Fruit fly (Drosophila melanogaster) whole organism, wandering third instar larva: ENCODE data around the gene CG7655.

Experiments
- Abd-B ChIP-seq: fragments of >200 bp; optimal IDR thresholded peaks from 2 replicates; lab custom pipeline; 2017; ENCODE audit warnings: missing biosample characterization, missing genetic modification characterization
- CG32264 ChIP-seq: fragments of 200-800 bp; sonication (Bioruptor generic); optimal IDR thresholded peaks from 2 replicates; lab custom pipeline; 2016; ENCODE audit warnings: missing biosample characterization, missing genetic modification characterization
- CG9705 ChIP-seq: fragments of 200-800 bp; sonication (Bioruptor generic); optimal IDR thresholded peaks from 2 replicates; lab custom pipeline; 2018; ENCODE audit warnings: missing biosample characterization, mild to moderate bottlenecking, missing genetic modification characterization
- CrebA ChIP-seq: fragments of 200-800 bp; sonication (Bioruptor generic); optimal IDR thresholded peaks from 2 replicates; lab custom pipeline; 2016; ENCODE audit warnings: missing biosample characterization, mild to moderate bottlenecking, missing genetic modification characterization, borderline replicate concordance
- Dfd ChIP-seq: fragments of >200 bp; optimal IDR thresholded peaks from 2 replicates; lab custom pipeline; 2017; ENCODE audit warnings: missing biosample characterization, missing genetic modification characterization
- Dif ChIP-seq: fragments of 200-275, 200-300 bp; sonication (Bioruptor generic); optimal IDR thresholded peaks from 2 replicates; lab custom pipeline; 2018; ENCODE audit warnings: missing biosample characterization, missing genetic modification characterization; ENCODE audit not compliant: partially characterized antibody
- GATAd ChIP-seq: sonication (Bioruptor generic); optimal IDR thresholded peaks from 2 replicates; lab custom pipeline; 2016; ENCODE audit warnings: missing biosample characterization, missing genetic modification characterization
- HLH106 ChIP-seq: fragments of 200-800 bp; optimal IDR thresholded peaks from 3 replicates; lab custom pipeline; 2019; ENCODE audit warnings: missing biosample characterization, mild to moderate bottlenecking, missing genetic modification characterization, moderate library complexity
- Hnf4 ChIP-seq: fragments of 200-800 bp; sonication (Bioruptor generic); optimal IDR thresholded peaks from 2 replicates; lab custom pipeline; 2016; ENCODE audit warnings: missing biosample characterization, mild to moderate bottlenecking, missing genetic modification characterization
- Hr78 ChIP-seq: fragments of >200 bp; optimal IDR thresholded peaks from 2 replicates; lab custom pipeline; 2017; ENCODE audit warnings: missing biosample characterization, missing genetic modification characterization
- Hr83 ChIP-seq: fragments of 200-300 bp; sonication (Bioruptor generic); optimal IDR thresholded peaks from 2 replicates; lab custom pipeline; 2016; ENCODE audit warnings: missing biosample characterization, mild to moderate bottlenecking, missing genetic modification characterization, moderate library complexity; ENCODE audit not compliant: poor library complexity, severe bottlenecking
- Jra ChIP-seq: sonication (Bioruptor generic); optimal IDR thresholded peaks from 2 replicates; lab custom pipeline; 2016; ENCODE audit warnings: missing biosample characterization, missing genetic modification characterization
- Mio ChIP-seq: sonication (Bioruptor generic); optimal IDR thresholded peaks from 2 replicates; lab custom pipeline; 2016; ENCODE audit warnings: missing biosample characterization, missing genetic modification characterization
- Myc ChIP-seq: fragments of >200 bp; optimal IDR thresholded peaks from 2 replicates; lab custom pipeline; 2017
- N ChIP-seq: fragments of >200 bp; optimal IDR thresholded peaks from 2 replicates; lab custom pipeline; 2018; ENCODE audit warnings: missing biosample characterization, missing external identifiers, missing genetic modification characterization
- OdsH ChIP-seq: fragments of 200-800 bp; sonication (Bioruptor generic); optimal IDR thresholded peaks from 2 replicates; lab custom pipeline; 2016; ENCODE audit warnings: missing biosample characterization, mild to moderate bottlenecking, missing genetic modification characterization
- Rel ChIP-seq, 2 experiments: fragments of 200-800 bp; sonication (Bioruptor generic) in 1 of 2; optimal IDR thresholded peaks; 2 replicates in 1 of 2; 3 replicates in 1 of 2; lab custom pipeline; 2016 to 2019; ENCODE audit warnings: mild to moderate bottlenecking in 2 of 2, missing biosample characterization in 2 of 2, missing genetic modification characterization in 2 of 2, moderate library complexity in 1 of 2
- Sp1 ChIP-seq: fragments of 200-800 bp; sonication (Bioruptor generic); optimal IDR thresholded peaks from 3 replicates; lab custom pipeline; 2019; ENCODE audit warnings: missing biosample characterization, mild to moderate bottlenecking, missing genetic modification characterization, moderate library complexity
- Vsx2 ChIP-seq: fragments of 200-300, 225-300 bp; sonication (Bioruptor generic); optimal IDR thresholded peaks from 2 replicates; lab custom pipeline; 2018; ENCODE audit warnings: missing biosample characterization, missing genetic modification characterization; ENCODE audit not compliant: partially characterized antibody
- br ChIP-seq: fragments of 200-800 bp; sonication (Bioruptor generic); optimal IDR thresholded peaks from 2 replicates; lab custom pipeline; 2016; ENCODE audit warnings: missing biosample characterization, missing genetic modification characterization
- brk ChIP-seq: fragments of 200-800 bp; sonication (Bioruptor generic); optimal IDR thresholded peaks from 2 replicates; lab custom pipeline; 2016; ENCODE audit warnings: missing biosample characterization, mild to moderate bottlenecking, missing genetic modification characterization
- dl ChIP-seq, 2 experiments: fragments of 175-275, 200-275 bp in 1 of 2; fragments of 200-275 bp in 1 of 2; sonication (Bioruptor generic); optimal IDR thresholded peaks; lab custom pipeline; 2018; ENCODE audit warnings: mild to moderate bottlenecking in 2 of 2, missing biosample characterization in 2 of 2, missing genetic modification characterization in 2 of 2, moderate library complexity in 2 of 2; ENCODE audit not compliant: partially characterized antibody in 2 of 2, insufficient read depth in 1 of 2
- dmrt93B ChIP-seq: fragments of 200-800 bp; sonication (Bioruptor generic); optimal IDR thresholded peaks from 2 replicates; lab custom pipeline; 2018; ENCODE audit warnings: missing biosample characterization, mild to moderate bottlenecking, missing genetic modification characterization
- dsf ChIP-seq: sonication (Bioruptor generic); optimal IDR thresholded peaks from 2 replicates; lab custom pipeline; 2016; ENCODE audit warnings: missing biosample characterization, missing genetic modification characterization, borderline replicate concordance
- ey ChIP-seq: fragments of 200-800 bp; sonication (Bioruptor generic); optimal IDR thresholded peaks from 2 replicates; lab custom pipeline; 2016; ENCODE audit warnings: missing biosample characterization, missing genetic modification characterization
- foxo ChIP-seq, 2 experiments: fragments of 200-800 bp; sonication (Bioruptor generic); optimal IDR thresholded peaks; 2 replicates in 1 of 2; 3 replicates in 1 of 2; lab custom pipeline; 2016 to 2017; ENCODE audit warnings: missing biosample characterization in 2 of 2, missing genetic modification characterization in 2 of 2
- fru ChIP-seq: fragments of 200-800 bp; sonication (Bioruptor generic); optimal IDR thresholded peaks from 3 replicates; lab custom pipeline; 2016; ENCODE audit warnings: missing biosample characterization, mild to moderate bottlenecking, missing genetic modification characterization
- h ChIP-seq: fragments of 200-800 bp; sonication (Bioruptor generic); optimal IDR thresholded peaks from 3 replicates; lab custom pipeline; 2016; ENCODE audit warnings: missing biosample characterization, mild to moderate bottlenecking, missing genetic modification characterization
- jim ChIP-seq: fragments of 175-275, 200-325 bp; sonication (Bioruptor generic); optimal IDR thresholded peaks from 2 replicates; lab custom pipeline; 2016; ENCODE audit warnings: missing biosample characterization, mild to moderate bottlenecking, missing genetic modification characterization
- lola ChIP-seq: fragments of >200 bp; optimal IDR thresholded peaks from 2 replicates; lab custom pipeline; 2017; ENCODE audit warnings: missing biosample characterization, missing genetic modification characterization
- pan ChIP-seq: fragments of >200 bp; optimal IDR thresholded peaks from 2 replicates; lab custom pipeline; 2017
- psq ChIP-seq: fragments of 200-800 bp; sonication (Bioruptor generic); optimal IDR thresholded peaks from 3 replicates; lab custom pipeline; 2017; ENCODE audit warnings: missing biosample characterization, mild to moderate bottlenecking, missing genetic modification characterization, moderate library complexity
- rgr ChIP-seq: fragments of 200-800 bp; sonication (Bioruptor generic); optimal IDR thresholded peaks from 3 replicates; lab custom pipeline; 2016; ENCODE audit warnings: missing biosample characterization, mild to moderate bottlenecking, missing genetic modification characterization
- sage ChIP-seq: fragments of 200-800 bp; sonication (Bioruptor generic); optimal IDR thresholded peaks from 2 replicates; lab custom pipeline; 2016; ENCODE audit warnings: missing biosample characterization, mild to moderate bottlenecking, missing genetic modification characterization
- sv ChIP-seq: fragments of 200-800 bp; sonication (Bioruptor generic); optimal IDR thresholded peaks from 3 replicates; lab custom pipeline; 2016; ENCODE audit warnings: missing biosample characterization, missing genetic modification characterization
- tai ChIP-seq: sonication (Bioruptor generic); optimal IDR thresholded peaks from 2 replicates; lab custom pipeline; 2016; ENCODE audit warnings: missing biosample characterization, missing genetic modification characterization
- usp ChIP-seq: fragments of >200 bp; optimal IDR thresholded peaks from 2 replicates; lab custom pipeline; 2017; ENCODE audit warnings: missing biosample characterization, missing genetic modification characterization
- woc ChIP-seq: sonication (Bioruptor generic); optimal IDR thresholded peaks from 2 replicates; lab custom pipeline; 2016; ENCODE audit warnings: missing biosample characterization, mild to moderate bottlenecking, missing genetic modification characterization

The CG7655 gene

DNA sequence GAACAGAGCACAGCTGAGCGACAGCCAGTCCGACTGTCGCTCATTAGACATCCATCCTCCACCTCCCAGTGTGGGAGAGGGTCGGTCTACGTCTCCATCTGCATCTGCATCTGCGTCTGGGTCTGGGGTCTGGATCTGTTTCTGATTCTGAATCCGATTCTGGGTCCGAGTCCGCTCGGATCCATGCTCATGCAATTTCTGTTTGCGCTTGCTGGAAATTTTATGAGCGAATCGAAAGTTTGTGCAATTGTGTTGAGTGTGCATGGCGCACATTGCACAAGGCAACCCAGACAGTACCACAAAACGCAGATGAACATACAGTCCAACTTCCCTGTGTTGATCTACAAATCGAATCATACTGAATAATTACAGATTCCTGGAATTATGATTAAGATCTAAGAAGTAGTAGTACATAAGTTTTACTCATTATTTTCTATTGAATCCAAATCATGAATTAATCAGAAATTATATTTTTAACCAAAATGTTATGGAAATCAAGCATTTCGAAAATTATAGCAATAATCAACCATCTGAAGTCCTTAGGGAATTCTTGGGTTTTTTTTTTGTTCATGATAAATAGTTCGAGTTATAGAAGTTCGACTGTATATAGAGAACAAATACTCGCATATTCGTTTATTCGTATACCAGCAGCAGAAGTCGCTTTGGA, 20.7 kb downstream of the CG7655 start:
- TF ChIP-seq Myc (lab: Kevin White, UChicago) (no peak), GATAd (no peak), Abd-B (GFP tag; lab: Kevin White, UChicago) (no peak), Hr83 (GFP tag; lab: Kevin White, UChicago) (no peak), usp (GFP tag; lab: Kevin White, UChicago) (no peak), ey (GFP tag; lab: Kevin White, UChicago) (peak; percentile 94), CG32264 (GFP tag; lab: Kevin White, UChicago) (peak; percentile 86), tai (GFP tag; lab: Kevin White, UChicago) (peak; percentile 81), woc (GFP tag; lab: Kevin White, UChicago) (peak; percentile 76), Mio (GFP tag; lab: Kevin White, UChicago) (peak; percentile 7), Jra (GFP tag; lab: Kevin White, UChicago) (peak; percentile 58), N (GFP tag; lab: Kevin White, UChicago) (no peak), fru (GFP tag; lab: Kevin White, UChicago) (peak; percentile 93), Hnf4 (GFP tag; lab: Kevin White, UChicago) (peak; percentile 60), Hr78 (GFP tag; lab: Kevin White, UChicago) (no peak), Vsx2 (GFP tag; lab: Kevin White, UChicago) (no peak), sv (GFP tag; lab: Kevin White, UChicago) (no peak), br (GFP tag; lab: Kevin White, UChicago) (peak; percentile 87), Sp1 (GFP tag; lab: Kevin White, UChicago) (peak; percentile 89), rgr (GFP tag; lab: Kevin White, UChicago) (peak; percentile 90), jim (GFP tag; lab: Kevin White, UChicago) (no peak), HLH106 (tag; lab: Kevin White, UChicago) (peak; percentile 82), dmrt93B (GFP tag; lab: Kevin White, UChicago) (peak; percentile 90), h (GFP tag; lab: Kevin White, UChicago) (peak; percentile 91), psq (GFP tag; lab: Kevin White, UChicago) (peak; percentile 73), Dif (no peak), sage (GFP tag; lab: Kevin White, UChicago) (peak; percentile 58), CrebA (GFP tag; lab: Kevin White, UChicago) (no peak), pan (lab: Kevin White, UChicago) (no peak), lola (GFP tag; lab: Kevin White, UChicago) (no peak), dl (GFP tag; optimal IDR thresholded peaks at IDR 0.05; lab: Kevin White, UChicago; ENCODE audit: insufficient read depth in 1 of 2, partially characterized antibody in 2 of 2) (no peak), dsf (no peak), Rel (GFP tag; optimal IDR thresholded peaks at IDR 0.05; lab: Kevin White, UChicago) (no peak), Rel (tag; optimal IDR thresholded peaks at IDR 0.05; lab: Kevin White, UChicago) (no peak), Dfd (GFP tag; lab: Kevin White, UChicago) (no peak), brk (GFP tag; lab: Kevin White, UChicago) (peak; percentile 43), foxo (GFP tag; optimal IDR thresholded peaks at IDR 0.05; lab: Kevin White, UChicago) (peak in 1 of 2 experiments; percentile 91), CG9705 (peak; percentile 54), OdsH (GFP tag; lab: Kevin White, UChicago) (peak; percentile 91)
